Worm (Caenorhabditis elegans) whole organism, L2 larva: ENCODE measurements around the gene C14A4.12.

ENCODE experiments used
- C34F6.9 ChIP-seq: fragments of 150-350 bp; optimal IDR thresholded peaks from 2 replicates; lab custom pipeline; 2014; ENCODE audit warnings: missing biosample characterization, missing genetic modification characterization
- R02D3.7 ChIP-seq: fragments of 150-350 bp; optimal IDR thresholded peaks from 2 replicates; lab custom pipeline; 2014; ENCODE audit warnings: missing biosample characterization, missing genetic modification characterization
- Y55F3AM.14 ChIP-seq: fragments of 200-800 bp; sonication (Bioruptor generic); optimal IDR thresholded peaks from 2 replicates; lab custom pipeline; 2018; ENCODE audit warnings: mild to moderate bottlenecking, missing genetic modification characterization, missing compliant biosample characterization
- ZK546.5 ChIP-seq: sonication (generic microtip); optimal IDR thresholded peaks from 2 replicates; lab custom pipeline; 2017; ENCODE audit warnings: missing biosample characterization, missing genetic modification characterization
- aly-2 ChIP-seq: fragments of 150-350 bp; optimal IDR thresholded peaks from 2 replicates; lab custom pipeline; 2014; ENCODE audit warnings: missing biosample characterization, missing genetic modification characterization
- ama-1 ChIP-seq: fragments of 150-350 bp; optimal IDR thresholded peaks from 2 replicates; lab custom pipeline; 2018; ENCODE audit warnings: inconsistent platforms
- blmp-1 ChIP-seq: sonication (generic microtip); optimal IDR thresholded peaks from 2 replicates; lab custom pipeline; 2017; ENCODE audit warnings: missing genetic modification characterization, mild to moderate bottlenecking, missing compliant biosample characterization, antibody characterized with exemption, moderate library complexity; ENCODE audit not compliant: insufficient read depth
- ceh-16 ChIP-seq: fragments of 150-350 bp; optimal IDR thresholded peaks from 2 replicates; lab custom pipeline; 2014; ENCODE audit warnings: missing biosample characterization, missing genetic modification characterization
- ceh-82 ChIP-seq: fragments of 150-350 bp; optimal IDR thresholded peaks from 2 replicates; lab custom pipeline; 2014; ENCODE audit warnings: missing biosample characterization, missing genetic modification characterization
- dmd-4 ChIP-seq: sonication (generic microtip); optimal IDR thresholded peaks from 2 replicates; lab custom pipeline; 2017; ENCODE audit warnings: missing biosample characterization, missing genetic modification characterization
- egl-27 ChIP-seq: sonication (generic microtip); optimal IDR thresholded peaks from 3 replicates; lab custom pipeline; 2017; ENCODE audit warnings: missing biosample characterization, missing genetic modification reagents, missing genetic modification characterization
- elt-1 ChIP-seq: fragments of 150-350 bp; optimal IDR thresholded peaks from 2 replicates; lab custom pipeline; 2014; ENCODE audit warnings: missing biosample characterization, missing genetic modification characterization
- elt-3 ChIP-seq: sonication (generic microtip); optimal IDR thresholded peaks from 2 replicates; lab custom pipeline; 2017; ENCODE audit warnings: missing biosample characterization, missing genetic modification characterization
- fos-1 ChIP-seq: fragments of 150-350 bp; optimal IDR thresholded peaks from 2 replicates; lab custom pipeline; 2014; ENCODE audit warnings: missing biosample characterization, missing genetic modification characterization
- gmeb-1 ChIP-seq: fragments of 150-350 bp; optimal IDR thresholded peaks from 2 replicates; lab custom pipeline; 2014; ENCODE audit warnings: missing biosample characterization, missing genetic modification characterization
- lin-13 ChIP-seq: fragments of 150-350 bp; optimal IDR thresholded peaks from 2 replicates; lab custom pipeline; 2014; ENCODE audit warnings: missing biosample characterization, missing genetic modification reagents, missing genetic modification characterization
- lin-39 ChIP-seq: fragments of 150-350 bp; optimal IDR thresholded peaks from 2 replicates; lab custom pipeline; 2014; ENCODE audit warnings: missing biosample characterization, missing genetic modification reagents, missing genetic modification characterization
- lsy-2 ChIP-seq, 2 experiments: fragments of 150-350 bp in 1 of 2; sonication (generic microtip) in 1 of 2; optimal IDR thresholded peaks; 2 replicates each; lab custom pipeline; 2014 to 2017; ENCODE audit warnings: missing biosample characterization in 2 of 2, missing genetic modification characterization in 2 of 2
- mab-5 ChIP-seq: fragments of 150-350 bp; optimal IDR thresholded peaks from 2 replicates; lab custom pipeline; 2014; ENCODE audit warnings: missing biosample characterization, missing genetic modification characterization
- mbf-1 ChIP-seq: sonication (generic microtip); optimal IDR thresholded peaks from 2 replicates; lab custom pipeline; 2017; ENCODE audit warnings: missing biosample characterization, missing genetic modification characterization
- mdl-1 ChIP-seq, 2 experiments: fragments of 150-350 bp in 1 of 2; sonication (generic microtip) in 1 of 2; optimal IDR thresholded peaks; 2 replicates each; lab custom pipeline; 2017; ENCODE audit warnings: missing biosample characterization in 2 of 2, missing genetic modification characterization in 2 of 2
- nhr-10 ChIP-seq: sonication (generic microtip); optimal IDR thresholded peaks from 2 replicates; lab custom pipeline; 2017; ENCODE audit warnings: missing biosample characterization, missing genetic modification characterization
- nhr-11 ChIP-seq: fragments of 150-350 bp; optimal IDR thresholded peaks from 2 replicates; lab custom pipeline; 2014; ENCODE audit warnings: missing biosample characterization, missing genetic modification characterization
- nhr-12 ChIP-seq: fragments of 150-350 bp; optimal IDR thresholded peaks from 2 replicates; lab custom pipeline; 2014; ENCODE audit warnings: missing biosample characterization, missing genetic modification characterization
- nhr-21 ChIP-seq: fragments of 150-350 bp; optimal IDR thresholded peaks from 2 replicates; lab custom pipeline; 2014; ENCODE audit warnings: missing biosample characterization, missing genetic modification characterization
- nhr-237 ChIP-seq: fragments of 150-350 bp; optimal IDR thresholded peaks from 2 replicates; lab custom pipeline; 2014; ENCODE audit warnings: missing biosample characterization, missing genetic modification characterization
- nhr-25 ChIP-seq: fragments of 150-350 bp; sonication (generic microtip); optimal IDR thresholded peaks from 3 replicates; lab custom pipeline; 2014; ENCODE audit warnings: missing biosample characterization, missing genetic modification characterization
- nhr-6 ChIP-seq: fragments of 150-350 bp; optimal IDR thresholded peaks from 2 replicates; lab custom pipeline; 2014; ENCODE audit warnings: missing biosample characterization, missing genetic modification characterization
- nhr-77 ChIP-seq: fragments of 150-350 bp; optimal IDR thresholded peaks from 2 replicates; lab custom pipeline; 2014; ENCODE audit warnings: missing biosample characterization, missing genetic modification characterization
- peb-1 ChIP-seq: fragments of 150-350 bp; optimal IDR thresholded peaks from 2 replicates; lab custom pipeline; 2014; ENCODE audit warnings: missing biosample characterization, missing genetic modification characterization
- sma-3 ChIP-seq: sonication (generic microtip); optimal IDR thresholded peaks from 2 replicates; lab custom pipeline; 2016; ENCODE audit warnings: missing genetic modification reagents, missing genetic modification characterization, missing compliant biosample characterization
- snpc-4 ChIP-seq: fragments of 150-350 bp; optimal IDR thresholded peaks from 2 replicates; lab custom pipeline; 2014; ENCODE audit warnings: missing biosample characterization, missing genetic modification characterization
- unc-39 ChIP-seq: fragments of 150-350 bp; optimal IDR thresholded peaks from 2 replicates; lab custom pipeline; 2014; ENCODE audit warnings: missing biosample characterization, missing genetic modification characterization
- unc-55 ChIP-seq: fragments of 150-350 bp; sonication (generic microtip); optimal IDR thresholded peaks from 3 replicates; lab custom pipeline; 2014; ENCODE audit warnings: missing biosample characterization, missing genetic modification reagents, missing genetic modification characterization
- unc-62 ChIP-seq: fragments of 150-350 bp; optimal IDR thresholded peaks from 2 replicates; lab custom pipeline; 2014; ENCODE audit warnings: missing biosample characterization, missing genetic modification reagents, missing genetic modification characterization
- zag-1 ChIP-seq: fragments of 150-350 bp; optimal IDR thresholded peaks from 2 replicates; lab custom pipeline; 2014; ENCODE audit warnings: missing biosample characterization, missing genetic modification characterization
- ztf-11 ChIP-seq: sonication (generic microtip); optimal IDR thresholded peaks from 2 replicates; lab custom pipeline; 2017; ENCODE audit warnings: missing biosample characterization, missing genetic modification characterization

C14A4.12 gene

DNA sequence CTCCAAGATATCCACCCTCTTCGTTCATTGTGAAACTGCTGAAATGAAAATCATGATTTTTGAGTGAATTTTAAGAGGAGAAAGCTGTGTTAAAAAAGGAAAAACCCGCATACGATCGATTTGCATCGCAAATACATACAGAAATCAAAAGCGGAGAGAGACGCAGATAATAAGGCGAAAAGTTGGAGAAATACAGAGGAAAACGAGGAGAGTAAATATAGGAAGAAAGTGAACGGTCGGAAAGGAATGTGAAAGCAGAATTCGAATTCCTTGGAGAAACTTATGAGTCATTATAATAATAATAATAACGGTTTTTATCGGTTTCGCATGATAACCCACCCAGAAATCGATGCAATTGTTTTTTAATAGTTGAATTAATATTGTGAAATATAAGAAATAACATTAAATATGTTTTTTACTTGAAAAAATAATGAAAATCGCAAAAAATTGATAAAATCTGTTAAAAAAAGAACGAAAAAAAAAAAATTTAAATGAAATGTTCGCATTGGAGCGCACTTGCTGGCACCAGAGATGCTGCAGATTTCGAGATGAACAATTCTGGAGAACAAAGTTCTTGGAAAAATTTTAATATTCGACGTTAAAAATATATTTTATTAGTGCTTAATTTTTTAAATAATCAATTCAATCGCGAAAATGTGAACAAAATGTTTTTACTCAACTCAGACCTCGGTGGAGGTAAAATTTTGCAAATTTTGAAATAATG lies 5.4 kb upstream of the C14A4.12 start, which contains the start of gene ccm-3:
ccm-3 (minus strand) TSS at position 38 of the 724 bp plus-strand sequence.
- no peak for TF ChIP-seq nhr-11
- TF ChIP-seq Y55F3AM.14 (GFP tag; lab: Kevin White, UChicago), result no peak
- TF ChIP-seq nhr-25, result no peak
- TF ChIP-seq unc-62, result no peak
- no peak for TF ChIP-seq mab-5 (tag; lab: Kevin White, UChicago)
- peak; percentile 61 for TF ChIP-seq blmp-1 (tag; lab: Kevin White, UChicago)
- no peak for TF ChIP-seq R02D3.7 (tag; lab: Kevin White, UChicago)
- TF ChIP-seq nhr-12, result no peak
- no peak for TF ChIP-seq sma-3 (GFP tag; lab: Kevin White, UChicago)
- no peak for TF ChIP-seq ZK546.5 (tag; lab: Kevin White, UChicago)
- TF ChIP-seq mbf-1 (tag; lab: Kevin White, UChicago), result no peak
- TF ChIP-seq C34F6.9 (tag; lab: Kevin White, UChicago), result peak; percentile 52
- peak; percentile 76 for TF ChIP-seq unc-55 (GFP tag; lab: Kevin White, UChicago)
- TF ChIP-seq snpc-4, result no peak
- TF ChIP-seq ama-1 (lab: Kevin White, UChicago), result no peak
- no peak for TF ChIP-seq gmeb-1
- TF ChIP-seq lsy-2 (tag; optimal IDR thresholded peaks at IDR 0.05; lab: Kevin White, UChicago), result peak in 1 of 2 experiments; percentile 58
- peak; percentile 63 for TF ChIP-seq fos-1 (tag; lab: Kevin White, UChicago)

DNA sequence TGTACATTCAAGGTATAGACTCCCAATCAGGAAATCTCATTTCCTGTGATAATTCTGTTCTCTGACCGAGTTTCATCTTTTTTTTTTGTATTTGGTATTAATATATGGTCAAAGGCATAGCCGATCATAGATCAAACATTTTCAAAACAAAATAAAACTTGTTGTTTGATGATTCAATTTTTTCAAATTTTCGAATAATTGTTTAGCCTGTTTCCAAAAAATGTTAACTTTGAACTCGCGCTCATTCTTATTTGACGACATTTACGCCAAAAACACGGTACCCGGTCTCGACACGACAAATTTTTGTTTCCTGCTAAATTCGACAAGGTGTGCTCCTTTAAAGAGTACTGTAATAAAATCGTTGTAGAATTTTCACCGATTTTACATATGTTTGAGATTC lies 4.0 kb upstream of the C14A4.12 start:
- TF ChIP-seq ceh-16 (tag; lab: Kevin White, UChicago), result no peak
- TF ChIP-seq elt-1, result no peak
- no peak for TF ChIP-seq lin-13 (GFP tag; lab: Kevin White, UChicago)
- TF ChIP-seq nhr-12, result no peak
- TF ChIP-seq nhr-237 (tag; lab: Kevin White, UChicago), result no peak
- no peak for TF ChIP-seq lin-39 (tag; lab: Kevin White, UChicago)
- TF ChIP-seq mdl-1 (tag; optimal IDR thresholded peaks at IDR 0.05; lab: Kevin White, UChicago), result no peak
- no peak for TF ChIP-seq zag-1
- TF ChIP-seq nhr-25, result no peak
- no peak for TF ChIP-seq gmeb-1
- no peak for TF ChIP-seq nhr-10
- no peak for TF ChIP-seq ztf-11 (tag; lab: Kevin White, UChicago)
- TF ChIP-seq ZK546.5 (tag; lab: Kevin White, UChicago), result no peak
- no peak for TF ChIP-seq mbf-1 (tag; lab: Kevin White, UChicago)

DNA sequence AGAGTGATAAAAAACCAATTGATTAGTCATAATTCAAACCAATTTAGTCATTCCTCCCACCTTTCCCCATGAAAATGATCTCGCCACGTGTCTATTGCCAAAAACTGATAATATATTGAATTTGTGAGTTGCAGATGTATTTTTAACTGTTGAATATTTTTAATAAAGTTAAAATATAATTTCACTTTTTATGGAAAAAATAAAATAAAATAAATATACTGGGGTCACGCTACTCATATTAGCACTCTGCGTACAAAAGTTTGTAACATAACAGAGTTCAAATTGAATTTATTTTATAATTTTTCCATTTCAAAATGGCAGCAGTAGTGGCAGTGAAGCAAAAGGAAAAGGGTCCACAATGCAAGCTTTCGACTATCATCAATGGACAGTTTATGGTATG lies 5.3 kb downstream of the C14A4.12 start, which contains the start of gene C14A4.13:
C14A4.13 (plus strand) TSS at position 301 of the 400 bp plus-strand sequence.
- TF ChIP-seq nhr-237 (tag; lab: Kevin White, UChicago), result no peak
- no peak for TF ChIP-seq mbf-1 (tag; lab: Kevin White, UChicago)
- TF ChIP-seq elt-1, result no peak
- TF ChIP-seq unc-39 (tag; lab: Kevin White, UChicago), result no peak
- no peak for TF ChIP-seq nhr-21 (tag; lab: Kevin White, UChicago)
- no peak for TF ChIP-seq R02D3.7 (tag; lab: Kevin White, UChicago)
- no peak for TF ChIP-seq blmp-1 (tag; lab: Kevin White, UChicago)
- no peak for TF ChIP-seq lin-39 (tag; lab: Kevin White, UChicago)
- no peak for TF ChIP-seq unc-62
- no peak for TF ChIP-seq dmd-4
- TF ChIP-seq nhr-12, result no peak
- no peak for TF ChIP-seq peb-1 (tag; lab: Kevin White, UChicago)
- TF ChIP-seq nhr-6 (tag; lab: Kevin White, UChicago), result no peak
- no peak for TF ChIP-seq egl-27
- TF ChIP-seq lin-13 (GFP tag; lab: Kevin White, UChicago), result no peak
- TF ChIP-seq ama-1 (lab: Kevin White, UChicago), result no peak

DNA sequence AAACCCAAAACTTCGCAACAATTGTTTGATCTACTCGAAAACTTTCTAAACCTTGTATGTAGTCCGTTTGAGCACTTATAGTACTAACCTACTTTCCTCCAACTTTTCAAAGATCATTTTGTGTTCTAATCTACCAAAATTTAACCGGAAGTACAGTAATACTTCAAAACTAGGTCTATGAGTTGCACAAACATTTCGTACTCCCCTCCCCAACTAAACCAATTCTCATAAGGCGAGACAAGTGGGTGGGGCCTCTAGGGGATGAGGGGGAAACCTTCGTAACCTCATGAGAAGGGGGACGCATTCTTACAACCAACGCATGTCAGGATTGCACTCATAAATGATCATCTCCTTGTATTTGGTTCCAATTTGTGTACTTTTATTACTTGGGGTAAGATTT lies 9.1 kb downstream of the C14A4.12 start, which contains the start of gene cutl-9:
cutl-9 (plus strand) TSS at position 301 of the 400 bp plus-strand sequence.
- no peak for TF ChIP-seq mbf-1 (tag; lab: Kevin White, UChicago)
- TF ChIP-seq nhr-77 (tag; lab: Kevin White, UChicago), result no peak
- TF ChIP-seq fos-1 (tag; lab: Kevin White, UChicago), result no peak
- TF ChIP-seq egl-27, result no peak
- TF ChIP-seq aly-2, result no peak
- TF ChIP-seq elt-3 (tag; lab: Kevin White, UChicago), result no peak
- TF ChIP-seq nhr-12, result no peak
- no peak for TF ChIP-seq ceh-82 (tag; lab: Kevin White, UChicago)
- TF ChIP-seq unc-39 (tag; lab: Kevin White, UChicago), result no peak
- no peak for TF ChIP-seq mab-5 (tag; lab: Kevin White, UChicago)
- TF ChIP-seq lin-39 (tag; lab: Kevin White, UChicago), result no peak
- TF ChIP-seq Y55F3AM.14 (GFP tag; lab: Kevin White, UChicago), result no peak
- no peak for TF ChIP-seq unc-62
- no peak for TF ChIP-seq sma-3 (GFP tag; lab: Kevin White, UChicago)
